Fruit fly (Drosophila melanogaster): ENCODE results near the gene ChAT.

The ChAT gene

DNA sequence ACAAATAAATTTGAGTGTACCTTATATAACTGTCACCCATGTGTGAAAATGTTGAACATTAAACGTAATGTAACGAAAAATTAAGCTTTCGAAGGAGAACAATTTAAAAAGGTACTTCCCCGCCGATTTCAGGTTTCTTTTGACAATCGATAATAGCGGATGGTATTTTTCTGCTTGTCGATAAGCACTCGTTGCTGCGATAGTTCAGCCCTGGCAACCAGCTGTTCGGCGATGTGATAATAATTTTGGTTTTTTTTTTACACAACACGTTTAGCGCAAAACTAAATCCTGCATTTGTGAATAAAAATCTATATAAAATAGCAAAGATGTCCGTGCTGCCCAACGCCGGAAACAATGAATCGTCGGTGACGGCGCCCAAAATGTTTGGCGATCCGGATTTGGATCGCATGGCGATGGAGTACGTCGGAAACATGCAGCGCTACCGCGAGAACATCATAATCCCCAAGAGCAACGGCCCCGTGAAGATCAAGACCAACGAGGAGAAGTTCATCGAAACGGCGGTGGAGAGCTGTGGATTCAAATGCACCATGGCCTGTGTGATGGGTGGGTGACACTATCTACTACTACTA lies 37.5 kb upstream of the ChAT start, which contains the start of gene CG31229 (continued):
- TF ChIP-seq CG1792 (GFP tag; optimal IDR thresholded peaks at IDR 0.05) (no peak), abd-A (tag; optimal IDR thresholded peaks at IDR 0.05) (no peak), Deaf1 (tag; optimal IDR thresholded peaks at IDR 0.05) (no peak), ap (GFP tag; IDR thresholded peaks at IDR 0.05) (no peak), Optix (GFP tag; IDR thresholded peaks at IDR 0.05) (no peak), CG10274 (GFP tag; optimal IDR thresholded peaks at IDR 0.05) (no peak), CG9817 (tag; optimal IDR thresholded peaks at IDR 0.05) (no peak), chm (GFP tag; IDR thresholded peaks at IDR 0.05) (no peak), Dip2 (GFP tag; IDR thresholded peaks at IDR 0.05) (no peak), Aef1 (GFP tag; IDR thresholded peaks at IDR 0.05) (no peak), Fer2 (tag; optimal IDR thresholded peaks at IDR 0.05) (no peak), pum (GFP tag; optimal IDR thresholded peaks at IDR 0.05) (no peak), hbn (GFP tag; IDR thresholded peaks at IDR 0.05; ENCODE audit: partially characterized antibody) (no peak), Trl (optimal IDR thresholded peaks at IDR 0.05) (no peak), Trl (GFP tag; optimal IDR thresholded peaks at IDR 0.05) (no peak), CG10267 (tag; optimal IDR thresholded peaks at IDR 0.05) (peak; percentile 8), CG13287 (GFP tag; IDR thresholded peaks at IDR 0.05; ENCODE audit: partially characterized antibody) (peak; percentile 77), Nf-YA (GFP tag; IDR thresholded peaks at IDR 0.05) (no peak), Hr51 (GFP tag; optimal IDR thresholded peaks at IDR 0.05) (no peak), CG2202 (tag; optimal IDR thresholded peaks at IDR 0.05) (no peak), CG7839 (tag; optimal IDR thresholded peaks at IDR 0.05) (no peak), CG13775 (GFP tag; optimal IDR thresholded peaks at IDR 0.05) (no peak), eyg (GFP tag; optimal IDR thresholded peaks at IDR 0.05) (no peak), nerfin-2 (GFP tag; IDR thresholded peaks at IDR 0.05; ENCODE audit: partially characterized antibody) (0 out of 2 replicates have a peak, but pooled peaks have one; percentile 24), CG4820 (GFP tag; optimal IDR thresholded peaks at IDR 0.05) (no peak), CG6791 (GFP tag; IDR thresholded peaks at IDR 0.05; ENCODE audit: partially characterized antibody) (peak; percentile 56; the same call in 1 of the 3 replicates), CG6854 (GFP tag; optimal IDR thresholded peaks at IDR 0.05) (no peak), CG2116 (GFP tag; optimal IDR thresholded peaks at IDR 0.05) (peak; percentile 62)

dm6 chr3R:18669152-18669551 lies 36.1 kb upstream of the ChAT start, which contains the start of gene CG7702:
Gene CG7702, plus strand, starts transcription at chr3R:18669390.
- no peak for TF ChIP-seq yki (optimal IDR thresholded peaks at IDR 0.05)
- TF ChIP-seq tna (GFP tag; IDR thresholded peaks at IDR 0.05; ENCODE audit: partially characterized antibody): 0 out of 2 replicates have a peak, but pooled peaks have one; percentile 24
- peak; percentile 56; the same call in 1 of the 3 replicates for TF ChIP-seq CG6175 (GFP tag; IDR thresholded peaks at IDR 0.05)
- TF ChIP-seq CG12769 (tag; optimal IDR thresholded peaks at IDR 0.05): peak; percentile 56
- TF ChIP-seq CG34224 (GFP tag; IDR thresholded peaks at IDR 0.05; ENCODE audit: partially characterized antibody): no peak
- no peak for TF ChIP-seq CG17385 (GFP tag; optimal IDR thresholded peaks at IDR 0.05)
- TF ChIP-seq Med (GFP tag): peak; percentile 71
- TF ChIP-seq Deaf1 (tag; optimal IDR thresholded peaks at IDR 0.05): peak; percentile 29
- no peak for TF ChIP-seq CG16863 (GFP tag; optimal IDR thresholded peaks at IDR 0.05)
- 0 out of 2 replicates have a peak, but pooled peaks have one; percentile 32 for TF ChIP-seq chm (GFP tag; IDR thresholded peaks at IDR 0.05)
- peak; percentile 31 for TF ChIP-seq Blimp-1 (GFP tag; optimal IDR thresholded peaks at IDR 0.05)
- TF ChIP-seq CG8388 (GFP tag; optimal IDR thresholded peaks at IDR 0.05): peak; percentile 42
- peak; percentile 37; the same call in 1 of the 2 replicates for TF ChIP-seq bbx (GFP tag; IDR thresholded peaks at IDR 0.05; ENCODE audit: partially characterized antibody)
- TF ChIP-seq kni (GFP tag; optimal IDR thresholded peaks at IDR 0.05): peak; percentile 62
- peak; percentile 38 for TF ChIP-seq grau (tag; optimal IDR thresholded peaks at IDR 0.05)
- TF ChIP-seq CG7271 (tag; optimal IDR thresholded peaks at IDR 0.05): no peak
- TF ChIP-seq sqz (GFP tag; optimal IDR thresholded peaks at IDR 0.05): peak; percentile 57
- TF ChIP-seq ato (GFP tag; IDR thresholded peaks at IDR 0.05; ENCODE audit: partially characterized antibody): peak; percentile 36; the same call in 1 of the 2 replicates
- 0 out of 3 replicates have a peak, but pooled peaks have one; percentile 26 for TF ChIP-seq z (GFP tag; IDR thresholded peaks at IDR 0.05)
- TF ChIP-seq seq (GFP tag; IDR thresholded peaks at IDR 0.05): no peak

Data from whole organism, embryonic.